Worm (Caenorhabditis elegans): ENCODE results near the gene hcp-1.

The hcp-1 gene

DNA sequence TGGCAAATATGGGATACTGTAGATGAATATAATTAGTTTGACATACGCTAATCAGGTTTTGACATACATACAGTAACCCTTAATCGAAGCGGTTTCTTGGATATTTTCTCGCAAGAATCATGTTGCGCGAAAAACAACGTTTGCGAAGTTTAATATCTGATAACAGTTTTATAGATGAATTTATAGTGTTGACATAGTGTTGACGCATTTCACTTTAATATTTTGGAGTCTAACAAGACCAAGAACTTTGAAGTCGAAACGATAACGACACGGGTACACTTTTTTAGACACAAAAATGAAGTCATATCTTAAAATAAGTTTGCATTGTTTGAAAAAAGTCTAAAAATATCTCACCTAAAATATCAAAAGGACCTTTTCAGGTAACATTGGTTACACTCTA is 22.3 kb downstream of the hcp-1 start:
- TF ChIP-seq dao-5 (tag; optimal IDR thresholded peaks at IDR 0.05) (no peak), W03F9.2 (tag; optimal IDR thresholded peaks at IDR 0.05) (no peak), him-1 (tag; optimal IDR thresholded peaks at IDR 0.05) (no peak)

DNA sequence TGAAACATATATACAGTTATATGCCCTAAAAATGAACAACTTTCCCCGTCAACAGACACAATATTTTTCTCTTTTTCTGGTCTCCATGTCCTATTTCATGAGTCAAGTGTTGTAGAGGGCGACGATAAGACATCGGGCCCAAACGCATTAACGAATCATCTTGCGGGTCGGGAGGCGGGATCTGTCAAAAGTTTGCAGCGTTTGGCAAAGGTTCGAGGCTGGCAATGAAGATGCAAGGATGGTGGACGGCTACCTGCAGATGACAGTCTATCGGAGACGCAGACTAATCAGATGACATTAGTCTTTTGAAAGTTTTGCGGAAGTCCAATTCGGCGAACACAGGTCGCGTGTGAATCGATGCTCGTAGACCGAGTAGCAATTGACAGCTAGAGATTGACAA is 26.8 kb downstream of the hcp-1 start:
- no peak for TF ChIP-seq W03F9.2 (tag; optimal IDR thresholded peaks at IDR 0.05)
- no peak for TF ChIP-seq dao-5 (tag; optimal IDR thresholded peaks at IDR 0.05)
- no peak for TF ChIP-seq him-1 (tag; optimal IDR thresholded peaks at IDR 0.05)

DNA sequence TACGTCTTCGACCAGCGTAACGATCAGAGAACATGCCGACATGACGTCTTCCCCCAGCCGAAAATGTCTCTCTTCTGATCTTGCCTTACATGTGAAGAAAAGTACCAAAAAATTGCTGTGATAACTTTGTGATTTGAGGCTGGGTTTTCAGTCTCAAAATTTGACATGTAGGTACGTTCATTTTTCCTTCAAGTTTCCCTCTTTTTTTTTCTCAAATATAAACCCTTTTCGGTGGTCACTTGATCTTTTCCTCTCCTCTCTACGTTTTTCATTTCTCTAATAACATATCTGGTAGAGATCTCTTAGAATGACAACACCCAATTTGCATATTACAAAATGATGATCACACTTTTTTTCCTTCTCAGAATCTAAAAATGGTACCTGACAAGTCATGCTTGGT is 27.9 kb downstream of the hcp-1 start, which contains the start of gene nhr-37:
nhr-37 (plus strand) TSS at position 301 of the 400 bp plus-strand sequence.
- TF ChIP-seq dao-5 (tag; optimal IDR thresholded peaks at IDR 0.05): no peak
- TF ChIP-seq W03F9.2 (tag; optimal IDR thresholded peaks at IDR 0.05): no peak

DNA sequence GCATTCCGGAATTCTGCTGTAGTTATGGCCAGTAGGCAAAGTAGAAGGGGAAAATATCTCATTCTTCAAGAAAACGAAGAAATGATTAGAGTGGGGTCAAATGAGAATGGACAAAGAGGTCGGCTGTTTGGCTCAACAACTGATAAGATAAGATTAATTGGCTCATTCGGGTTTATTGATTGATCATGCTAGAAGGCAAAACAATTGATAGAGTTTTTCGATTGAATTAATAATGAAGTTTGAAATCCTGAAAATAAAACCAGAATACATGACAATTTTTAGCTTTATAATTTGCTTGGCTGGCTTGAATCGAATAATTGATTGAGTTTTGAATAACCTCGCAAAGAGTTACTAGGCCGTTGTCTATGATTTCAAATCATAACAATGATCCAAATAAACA is 32.2 kb downstream of the hcp-1 start, which contains the start of gene ppt-1:
ppt-1 (minus strand) TSS at position 101 of the 400 bp plus-strand sequence.
- TF ChIP-seq him-1 (tag; optimal IDR thresholded peaks at IDR 0.05) (no peak), dao-5 (tag; optimal IDR thresholded peaks at IDR 0.05) (no peak), W03F9.2 (tag; optimal IDR thresholded peaks at IDR 0.05) (no peak)

DNA sequence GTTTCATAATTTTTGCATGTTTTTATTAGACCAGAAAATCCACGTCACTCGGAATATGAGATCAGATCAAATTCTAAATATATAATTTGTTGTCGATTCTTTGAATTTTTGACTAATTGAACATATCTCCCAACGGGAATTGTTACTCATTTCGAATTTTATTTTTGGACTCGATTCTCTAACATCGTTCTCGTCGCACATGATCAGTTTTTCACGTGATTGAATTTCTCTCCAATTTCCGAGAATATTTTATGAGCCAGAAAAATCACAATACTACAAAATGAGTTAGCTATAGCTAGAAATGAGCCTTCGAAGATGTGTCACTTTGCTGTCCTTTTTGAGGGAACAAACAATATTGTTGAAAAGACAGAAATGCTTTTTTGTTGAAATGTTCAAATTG is 36.8 kb downstream of the hcp-1 start:
- TF ChIP-seq dao-5 (tag; optimal IDR thresholded peaks at IDR 0.05) (no peak), him-1 (tag; optimal IDR thresholded peaks at IDR 0.05) (no peak), W03F9.2 (tag; optimal IDR thresholded peaks at IDR 0.05) (no peak)

DNA sequence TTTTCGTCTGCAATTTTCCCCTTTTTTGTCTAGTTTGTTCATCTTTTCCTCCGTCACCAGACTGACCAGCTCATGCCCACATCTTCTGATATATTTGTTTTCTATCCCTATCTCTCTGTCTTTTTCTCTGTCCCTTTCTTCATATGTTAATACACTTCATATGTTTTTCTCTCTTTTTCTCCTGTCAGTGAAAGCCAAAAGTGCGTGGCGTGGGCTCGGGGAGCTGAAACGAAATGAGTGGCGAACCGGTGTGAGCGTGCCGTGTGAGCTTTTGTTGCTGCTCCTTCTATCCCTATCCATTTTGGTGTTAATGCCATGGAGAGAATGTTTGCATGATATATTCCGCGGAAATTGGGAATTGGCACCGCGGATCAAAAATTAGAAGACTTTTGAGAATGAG is 37.9 kb downstream of the hcp-1 start:
- TF ChIP-seq dao-5 (tag; optimal IDR thresholded peaks at IDR 0.05) (no peak), W03F9.2 (tag; optimal IDR thresholded peaks at IDR 0.05) (no peak), him-1 (tag; optimal IDR thresholded peaks at IDR 0.05) (no peak)

DNA sequence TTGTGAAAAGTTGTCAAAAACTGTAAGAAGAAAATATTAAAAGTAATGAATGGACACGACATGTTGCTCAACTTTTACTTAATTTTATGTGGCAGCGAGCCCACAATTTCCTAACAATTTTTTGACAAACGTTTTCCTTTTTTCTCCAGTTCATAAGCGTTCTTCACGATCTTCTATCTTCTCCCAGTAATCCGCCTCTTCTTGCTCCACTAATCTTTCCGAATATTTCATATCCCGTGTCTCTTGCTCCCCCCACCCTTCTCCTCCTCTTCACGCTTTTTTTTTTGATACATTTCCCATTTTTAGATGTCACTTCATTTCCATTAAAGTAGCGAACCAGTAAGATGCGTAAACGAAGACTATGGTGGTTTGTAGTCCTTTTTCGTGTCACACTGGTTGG is 38.9 kb downstream of the hcp-1 start, which contains the start of gene scd-2:
scd-2 (plus strand) TSS at position 301 of the 400 bp plus-strand sequence.
- TF ChIP-seq him-1 (tag; optimal IDR thresholded peaks at IDR 0.05): no peak

DNA sequence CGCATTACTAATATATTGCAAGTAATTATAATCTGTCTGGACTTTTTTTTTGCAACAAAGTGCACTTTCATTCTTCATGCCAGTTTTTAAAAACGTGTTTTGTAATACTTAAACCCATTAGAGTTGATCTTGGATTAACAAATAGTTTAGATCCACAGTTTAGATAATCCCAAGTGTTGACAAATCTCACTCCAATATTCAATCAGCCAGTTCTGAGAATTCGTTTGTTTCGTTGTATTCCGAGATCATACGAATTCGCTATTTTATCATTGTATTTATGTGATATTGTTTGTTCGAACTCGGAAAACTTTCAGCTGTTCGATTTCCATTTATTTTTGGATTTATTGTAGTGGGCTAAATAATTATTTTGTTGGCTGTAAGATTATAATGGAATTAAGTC is 51.8 kb downstream of the hcp-1 start:
- TF ChIP-seq him-1 (tag; optimal IDR thresholded peaks at IDR 0.05): no peak
- no peak for TF ChIP-seq dao-5 (tag; optimal IDR thresholded peaks at IDR 0.05)
- TF ChIP-seq W03F9.2 (tag; optimal IDR thresholded peaks at IDR 0.05): no peak

Data from whole organism, L4/young adult.